Worm (Caenorhabditis elegans): ENCODE results near the gene sra-32.

DNA sequence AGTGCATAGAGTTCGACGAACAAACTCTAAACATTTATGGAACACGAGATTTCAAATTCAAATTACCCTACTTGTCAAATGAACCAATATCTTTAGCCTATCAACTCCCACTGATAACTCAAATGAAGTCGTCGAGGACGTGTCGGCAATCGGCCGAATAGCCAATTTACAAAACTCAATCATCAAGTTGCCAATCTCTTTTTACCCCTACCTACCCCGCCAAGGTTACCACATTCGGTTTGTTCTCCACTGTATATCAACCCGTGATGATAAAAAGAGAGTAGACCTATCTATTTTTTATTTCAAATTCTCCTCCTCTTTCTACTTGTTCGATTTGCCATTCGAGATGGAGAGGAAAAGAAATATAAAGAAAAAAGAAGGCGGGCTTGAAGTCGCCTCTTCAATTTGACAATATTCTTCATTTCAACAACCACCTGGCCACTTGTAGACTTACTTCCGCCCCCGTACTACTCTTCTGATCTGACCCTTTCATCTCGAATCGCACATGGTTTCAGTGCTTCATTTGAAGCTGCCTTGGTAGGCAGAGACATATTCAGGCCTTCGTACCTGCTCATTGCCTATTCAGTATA, 18.3 kb upstream of the sra-32 start:
- TF ChIP-seq ref-1 (GFP tag; conservative IDR thresholded peaks at IDR 0.05) (no peak), klf-2 (GFP tag; conservative IDR thresholded peaks at IDR 0.05) (no peak), ztf-23 (GFP tag; IDR thresholded peaks at IDR 0.05) (no peak), T22C8.4 (GFP tag; IDR thresholded peaks at IDR 0.05) (no peak), flt-1 (GFP tag; IDR thresholded peaks at IDR 0.05) (no peak)
